Worm (Caenorhabditis elegans) whole organism, young adult: Measurements from ENCODE around the gene Y10G11A.1.

Source experiments
- F39B2.1 ChIP-seq: fragments of 200-800 bp; sonication (Bioruptor generic); IDR thresholded peaks from 2 replicates; pipeline ENCODE4 v1.3.6; 2022; ENCODE audit warnings: missing genetic modification reagents, missing genetic modification characterization, missing compliant biosample characterization
- Y53G8AR.9 ChIP-seq: fragments of 200-800 bp; sonication (Bioruptor generic); conservative IDR thresholded peaks from 2 replicates; pipeline ENCODE4 v1.3.6; 2022; ENCODE audit warnings: missing genetic modification reagents, missing genetic modification characterization, missing compliant biosample characterization
- unc-130 ChIP-seq: sonication (generic microtip); optimal IDR thresholded peaks from 2 replicates; lab custom pipeline; 2016; ENCODE audit warnings: missing genetic modification reagents, missing genetic modification characterization, missing compliant biosample characterization
- ztf-25 ChIP-seq: fragments of 200-800 bp; sonication (Bioruptor generic); IDR thresholded peaks from 2 replicates; pipeline ENCODE4 v1.3.6; 2022; ENCODE audit warnings: missing genetic modification reagents, missing genetic modification characterization, missing compliant biosample characterization
- ztf-26 ChIP-seq: sonication (generic microtip); optimal IDR thresholded peaks from 2 replicates; lab custom pipeline; 2017; ENCODE audit warnings: missing genetic modification characterization, missing compliant biosample characterization

ce11 chrIV:16399017-16399416 is 25.4 kb upstream of the Y10G11A.1 start:
- TF ChIP-seq unc-130 (no peak), Y53G8AR.9 (GFP tag; lab: Robert Waterston, UW) (no peak), ztf-26 (tag; lab: Kevin White, UChicago) (no peak), ztf-25 (GFP tag; lab: Robert Waterston, UW) (0 out of 2 replicates have a peak, but pooled peaks have one; percentile 61), F39B2.1 (GFP tag; lab: Robert Waterston, UW) (no peak)
